Fruit fly (Drosophila melanogaster) whole organism, embryonic: Measurements from ENCODE around the gene mTor.

Experiments
- CG18764 ChIP-seq: fragments of 200-800 bp; sonication (Bioruptor generic); optimal IDR thresholded peaks from 3 replicates; lab custom pipeline; 2016; ENCODE audit warnings: missing biosample characterization, missing genetic modification characterization
- CG7357 ChIP-seq: fragments of 200-800 bp; sonication (Bioruptor generic); IDR thresholded peaks from 3 replicates; pipeline ENCODE4 v1.3.6; 2022; ENCODE audit warnings: missing biosample characterization, missing genetic modification characterization
- Hr39 ChIP-seq: fragments of >200 bp; optimal IDR thresholded peaks from 2 replicates; lab custom pipeline; 2017
- Lhr ChIP-seq: fragments of 200-800 bp; sonication (Bioruptor generic); optimal IDR thresholded peaks from 3 replicates; lab custom pipeline; 2017; ENCODE audit warnings: mild to moderate bottlenecking, missing biosample characterization, missing genetic modification reagents, missing genetic modification characterization
- Lim3 ChIP-seq: fragments of 200-800 bp; sonication (Bioruptor generic); IDR thresholded peaks from 2 replicates; pipeline ENCODE4 v1.3.6; 2022; ENCODE audit warnings: missing biosample characterization, missing genetic modification characterization
- Nf-YB ChIP-seq: fragments of 200-800 bp; sonication (Bioruptor generic); optimal IDR thresholded peaks from 3 replicates; lab custom pipeline; 2019; ENCODE audit warnings: missing biosample characterization, mild to moderate bottlenecking, missing genetic modification characterization, moderate library complexity
- PHDP ChIP-seq: fragments of 200-800 bp; sonication (Bioruptor generic); optimal IDR thresholded peaks from 3 replicates; lab custom pipeline; 2018; ENCODE audit warnings: missing biosample characterization, mild to moderate bottlenecking, missing genetic modification characterization, moderate library complexity
- Taf1 ChIP-seq: fragments of 200-800 bp; sonication (Bioruptor generic); IDR thresholded peaks from 2 replicates; pipeline ENCODE4 v1.3.6; 2022; ENCODE audit warnings: missing biosample characterization, missing genetic modification characterization
- grn ChIP-seq: fragments of 200-800 bp; sonication (Bioruptor generic); optimal IDR thresholded peaks from 3 replicates; lab custom pipeline; 2017; ENCODE audit warnings: missing biosample characterization, missing genetic modification characterization

DNA sequence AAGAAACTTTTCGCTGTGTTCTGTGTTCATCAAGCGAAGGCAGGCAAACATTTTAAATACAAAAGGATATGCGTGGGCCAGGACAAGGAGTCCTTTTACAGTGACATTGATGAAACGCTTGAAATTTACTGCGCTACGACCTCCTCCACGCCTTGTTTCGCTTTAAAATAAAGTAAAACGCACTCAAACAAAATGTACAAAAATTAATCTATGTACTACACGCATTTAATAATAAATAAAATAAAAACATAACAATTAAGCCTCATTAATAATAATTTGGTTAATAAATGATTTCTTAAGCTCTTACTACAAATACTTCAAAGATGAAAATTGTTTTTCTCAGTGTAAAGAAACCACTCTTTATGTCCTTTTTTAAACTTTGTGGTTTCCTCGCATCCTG, 19.2 kb upstream of the mTor start:
- TF ChIP-seq Taf1 (GFP tag; lab: Robert Waterston, UW) (no peak), CG7357 (GFP tag; lab: Robert Waterston, UW) (no peak), Hr39 (no peak), CG18764 (no peak), Lim3 (GFP tag; lab: Robert Waterston, UW) (no peak), grn (GFP tag; lab: Kevin White, UChicago) (no peak), Lhr (no peak), PHDP (tag; lab: Kevin White, UChicago) (no peak), Nf-YB (GFP tag; lab: Kevin White, UChicago) (no peak)
